Worm (Caenorhabditis elegans) whole organism, L4 larva: ENCODE results near the gene ttr-14.

Experiments
- D1046.2 ChIP-seq: fragments of 200-800 bp; sonication (Bioruptor generic); IDR thresholded peaks from 2 replicates; pipeline ENCODE4 v1.3.6; 2022; ENCODE audit warnings: missing genetic modification characterization, missing compliant biosample characterization
- F44E2.7 ChIP-seq: fragments of 200-800 bp; sonication (Bioruptor generic); IDR thresholded peaks from 2 replicates; pipeline ENCODE4 v2.1.2; 2022; ENCODE audit warnings: missing genetic modification characterization, missing compliant biosample characterization
- R02D3.7 ChIP-seq: fragments of 150-350 bp; sonication (generic microtip); optimal IDR thresholded peaks from 3 replicates; lab custom pipeline; 2014; ENCODE audit warnings: missing biosample characterization, missing genetic modification characterization
- T20F7.1 ChIP-seq: fragments of 200-800 bp; sonication (Bioruptor generic); optimal IDR thresholded peaks from 2 replicates; lab custom pipeline; 2018; ENCODE audit warnings: mild to moderate bottlenecking, missing genetic modification characterization, missing compliant biosample characterization
- T26A8.4 ChIP-seq: fragments of 200-800 bp; sonication (Bioruptor generic); IDR thresholded peaks from 2 replicates; pipeline ENCODE4 v1.3.6; 2022; ENCODE audit warnings: missing genetic modification characterization, missing compliant biosample characterization
- ZK337.2 ChIP-seq: fragments of 200-800 bp; sonication (Bioruptor generic); IDR thresholded peaks from 2 replicates; pipeline ENCODE4 v1.3.6; 2022; ENCODE audit warnings: missing genetic modification reagents, missing genetic modification characterization, missing compliant biosample characterization
- aha-1 ChIP-seq: fragments of 150-350 bp; peaks from one replicate; lab custom pipeline; 2014; ENCODE audit warnings: missing biosample characterization, missing genetic modification characterization
- aly-2 ChIP-seq: sonication (generic microtip); optimal IDR thresholded peaks from 2 replicates; lab custom pipeline; 2018; ENCODE audit warnings: missing biosample characterization, missing genetic modification characterization
- ama-1 ChIP-seq: fragments of 150-350 bp; optimal IDR thresholded peaks from 2 replicates; lab custom pipeline; 2014; ENCODE audit warnings: inconsistent platforms, mixed read lengths
- arid-1 ChIP-seq: fragments of 200-800 bp; sonication (Bioruptor generic); conservative IDR thresholded peaks from 2 replicates; pipeline ENCODE4 v1.3.6; 2022; ENCODE audit warnings: missing genetic modification reagents, missing genetic modification characterization, missing compliant biosample characterization
- attf-4 ChIP-seq: sonication (generic microtip); optimal IDR thresholded peaks from 3 replicates; lab custom pipeline; 2017; ENCODE audit warnings: missing biosample characterization, missing genetic modification characterization
- ceh-82 ChIP-seq: sonication (generic microtip); optimal IDR thresholded peaks from 2 replicates; lab custom pipeline; 2017; ENCODE audit warnings: missing biosample characterization, missing genetic modification characterization
- ces-1 ChIP-seq: fragments of 150-350 bp; sonication (generic microtip); optimal IDR thresholded peaks from 4 replicates; lab custom pipeline; 2014; ENCODE audit warnings: missing biosample characterization, missing genetic modification reagents, missing genetic modification characterization
- daf-16 ChIP-seq, 3 experiments: sonication (generic microtip); optimal IDR thresholded peaks; 2 replicates each; lab custom pipeline; 2016 to 2017; ENCODE audit warnings: missing genetic modification characterization in 3 of 3, missing genetic modification reagents in 3 of 3, mild to moderate bottlenecking in 2 of 3, missing compliant biosample characterization in 2 of 3, missing biosample characterization in 1 of 3, moderate library complexity in 1 of 3
- daf-19 ChIP-seq: fragments of 200-800 bp; sonication (Bioruptor generic); conservative IDR thresholded peaks from 2 replicates; pipeline ENCODE4 v1.3.6; 2022; ENCODE audit warnings: missing genetic modification characterization, missing compliant biosample characterization
- dve-1 ChIP-seq: sonication (generic microtip); optimal IDR thresholded peaks from 2 replicates; lab custom pipeline; 2017; ENCODE audit warnings: antibody characterized with exemption, mild to moderate bottlenecking, missing genetic modification characterization, missing compliant biosample characterization; ENCODE audit not compliant: insufficient read depth
- egl-27 ChIP-seq: sonication (generic microtip); optimal IDR thresholded peaks from 3 replicates; lab custom pipeline; 2017; ENCODE audit warnings: missing biosample characterization, missing genetic modification reagents, missing genetic modification characterization
- fos-1 ChIP-seq: fragments of 150-350 bp; optimal IDR thresholded peaks from 2 replicates; lab custom pipeline; 2014; ENCODE audit warnings: missing biosample characterization, missing genetic modification characterization
- jun-1 ChIP-seq: fragments of 150-350 bp; optimal IDR thresholded peaks from 2 replicates; lab custom pipeline; 2014; ENCODE audit warnings: missing biosample characterization, missing genetic modification reagents, missing genetic modification characterization
- lim-7 ChIP-seq: fragments of 200-800 bp; sonication (Bioruptor generic); IDR thresholded peaks from 2 replicates; pipeline ENCODE4 v1.3.6; 2022; ENCODE audit warnings: missing genetic modification characterization, missing compliant biosample characterization
- lin-13 ChIP-seq: fragments of 150-350 bp; optimal IDR thresholded peaks from 2 replicates; lab custom pipeline; 2014; ENCODE audit warnings: missing biosample characterization, missing genetic modification reagents, missing genetic modification characterization
- lin-38 ChIP-seq: fragments of 200-800 bp; sonication (Bioruptor generic); IDR thresholded peaks from 2 replicates; pipeline ENCODE4 v1.3.6; 2022; ENCODE audit warnings: missing genetic modification reagents, missing genetic modification characterization, missing compliant biosample characterization
- lin-39 ChIP-seq: fragments of 150-350 bp; optimal IDR thresholded peaks from 2 replicates; lab custom pipeline; 2014; ENCODE audit warnings: missing biosample characterization, missing genetic modification reagents, missing genetic modification characterization
- madf-5 ChIP-seq, 2 experiments: fragments of 200-800 bp; sonication (Bioruptor generic); IDR thresholded peaks; 2 replicates each; pipeline ENCODE4 v1.3.6; 2022; ENCODE audit warnings: missing compliant biosample characterization in 2 of 2, missing genetic modification characterization in 2 of 2
- mdl-1 ChIP-seq, 2 experiments: fragments of 150-350 bp in 1 of 2; sonication (generic microtip) in 1 of 2; optimal IDR thresholded peaks; 2 replicates each; lab custom pipeline; 2014 to 2017; ENCODE audit warnings: missing biosample characterization in 2 of 2, missing genetic modification characterization in 2 of 2
- mdt-29 ChIP-seq: fragments of 200-800 bp; sonication (Bioruptor generic); IDR thresholded peaks from 2 replicates; pipeline ENCODE4 v1.3.6; 2022; ENCODE audit warnings: missing genetic modification reagents, missing genetic modification characterization, missing compliant biosample characterization
- mxl-3 ChIP-seq: fragments of 200-800 bp; sonication (Bioruptor generic); optimal IDR thresholded peaks from 2 replicates; lab custom pipeline; 2018; ENCODE audit warnings: mild to moderate bottlenecking, missing genetic modification characterization, missing compliant biosample characterization
- nhr-10 ChIP-seq: fragments of 150-350 bp; optimal IDR thresholded peaks from 2 replicates; lab custom pipeline; 2014; ENCODE audit warnings: missing biosample characterization, missing genetic modification characterization
- nhr-11 ChIP-seq: fragments of 150-350 bp; optimal IDR thresholded peaks from 2 replicates; lab custom pipeline; 2014; ENCODE audit warnings: missing biosample characterization, missing genetic modification characterization
- nhr-111 ChIP-seq: fragments of 200-800 bp; sonication (Bioruptor generic); optimal IDR thresholded peaks from 2 replicates; lab custom pipeline; 2018; ENCODE audit warnings: mild to moderate bottlenecking, missing genetic modification characterization, missing compliant biosample characterization
- nhr-237 ChIP-seq: sonication (generic microtip); optimal IDR thresholded peaks from 2 replicates; lab custom pipeline; 2017; ENCODE audit warnings: missing biosample characterization, missing genetic modification characterization
- nhr-25 ChIP-seq: sonication (generic microtip); optimal IDR thresholded peaks from 2 replicates; lab custom pipeline; 2017; ENCODE audit warnings: missing genetic modification characterization, mild to moderate bottlenecking, missing compliant biosample characterization, antibody characterized with exemption, moderate library complexity, borderline replicate concordance; ENCODE audit not compliant: insufficient read depth
- nhr-42 ChIP-seq: fragments of 200-800 bp; sonication (Bioruptor generic); IDR thresholded peaks from 2 replicates; pipeline ENCODE4 v1.3.6; 2022; ENCODE audit warnings: missing genetic modification characterization, missing compliant biosample characterization
- nhr-48 ChIP-seq: sonication (generic microtip); optimal IDR thresholded peaks from 2 replicates; lab custom pipeline; 2016; ENCODE audit warnings: mild to moderate bottlenecking, missing genetic modification characterization, missing compliant biosample characterization
- nhr-6 ChIP-seq: fragments of 150-350 bp; optimal IDR thresholded peaks from 2 replicates; lab custom pipeline; 2014; ENCODE audit warnings: missing biosample characterization, missing genetic modification characterization
- pha-4 ChIP-seq, 2 experiments: fragments of 150-350 bp in 1 of 2; fragments of 200-800 bp in 1 of 2; sonication (Bioruptor generic) in 1 of 2; IDR thresholded peaks in 1 of 2; optimal IDR thresholded peaks in 1 of 2; 2 replicates each; pipeline versions ENCODE4 v1.3.6 to Lab custom; 2014 to 2022; ENCODE audit warnings: missing genetic modification characterization in 2 of 2, missing genetic modification reagents in 2 of 2, missing biosample characterization in 1 of 2, missing compliant biosample characterization in 1 of 2
- php-3 ChIP-seq: fragments of 200-800 bp; sonication (Bioruptor generic); IDR thresholded peaks from 2 replicates; pipeline ENCODE4 v1.3.6; 2022; ENCODE audit warnings: missing genetic modification reagents, missing genetic modification characterization, missing compliant biosample characterization
- rbr-2 ChIP-seq: sonication (generic microtip); optimal IDR thresholded peaks from 2 replicates; lab custom pipeline; 2016; ENCODE audit warnings: missing genotype, missing genetic modification characterization, missing compliant biosample characterization
- sdz-12 ChIP-seq: fragments of 200-800 bp; sonication (Bioruptor generic); optimal IDR thresholded peaks from 2 replicates; lab custom pipeline; 2018; ENCODE audit warnings: mild to moderate bottlenecking, missing genetic modification characterization, missing compliant biosample characterization
- set-16 ChIP-seq: fragments of 200-800 bp; sonication (Bioruptor generic); IDR thresholded peaks from 2 replicates; pipeline ENCODE4 v1.3.6; 2022; ENCODE audit warnings: missing genetic modification reagents, missing genetic modification characterization, missing compliant biosample characterization
- snpc-4 ChIP-seq: fragments of 150-350 bp; optimal IDR thresholded peaks from 2 replicates; lab custom pipeline; 2014; ENCODE audit warnings: missing biosample characterization, missing genetic modification characterization
- spr-1 ChIP-seq: sonication (generic microtip); optimal IDR thresholded peaks from 2 replicates; lab custom pipeline; 2016; ENCODE audit warnings: mild to moderate bottlenecking, missing genetic modification characterization, missing compliant biosample characterization
- tag-97 ChIP-seq: fragments of 200-800 bp; sonication (Bioruptor generic); IDR thresholded peaks from 2 replicates; pipeline ENCODE4 v1.3.6; 2022; ENCODE audit warnings: missing genetic modification characterization, missing compliant biosample characterization
- tra-1 ChIP-seq: fragments of 200-800 bp; sonication (Bioruptor generic); IDR thresholded peaks from 2 replicates; pipeline ENCODE4 v1.3.6; 2022; ENCODE audit warnings: missing genetic modification reagents, missing genetic modification characterization, missing compliant biosample characterization
- unc-62 ChIP-seq, 3 experiments: fragments of 150-350 bp in 1 of 3; sonication (generic microtip); optimal IDR thresholded peaks in 2 of 3; peaks in 1 of 3; 1 replicate in 1 of 3; 2 replicates in 2 of 3; lab custom pipeline; 2014 to 2017; ENCODE audit warnings: missing biosample characterization in 3 of 3, missing genetic modification characterization in 3 of 3, missing genetic modification reagents in 3 of 3, missing genotype in 1 of 3
- vab-7 ChIP-seq: fragments of 200-800 bp; sonication (Bioruptor generic); IDR thresholded peaks from 2 replicates; pipeline ENCODE4 v1.3.6; 2022; ENCODE audit warnings: missing genetic modification reagents, missing genetic modification characterization, missing compliant biosample characterization
- zag-1 ChIP-seq: fragments of 150-350 bp; optimal IDR thresholded peaks from 2 replicates; lab custom pipeline; 2014; ENCODE audit warnings: missing biosample characterization, missing genetic modification characterization
- zfp-2 ChIP-seq: sonication (generic microtip); optimal IDR thresholded peaks from 2 replicates; lab custom pipeline; 2016; ENCODE audit warnings: mild to moderate bottlenecking, missing genetic modification characterization, missing compliant biosample characterization
- zfp-3 ChIP-seq: fragments of 200-800 bp; sonication (Bioruptor generic); conservative IDR thresholded peaks from 2 replicates; pipeline ENCODE4 v1.3.6; 2022; ENCODE audit warnings: missing genetic modification reagents, missing genetic modification characterization, missing compliant biosample characterization
- ztf-7 ChIP-seq: fragments of 150-350 bp; optimal IDR thresholded peaks from 2 replicates; lab custom pipeline; 2014; ENCODE audit warnings: missing biosample characterization, missing genetic modification characterization

The ttr-14 gene

ce11 chrX:10766123-10766622 lies 21.1 kb upstream of the ttr-14 start (continued):
- no peak for TF ChIP-seq madf-5 (GFP tag; IDR thresholded peaks at IDR 0.05; lab: Robert Waterston, UW)
- no peak for TF ChIP-seq daf-19 (GFP tag; lab: Robert Waterston, UW)
- TF ChIP-seq nhr-42 (GFP tag; lab: Robert Waterston, UW), result peak; percentile 66; the same call in 1 of the 2 replicates
- TF ChIP-seq lim-7, result no peak
- 0 out of 2 replicates have a peak, but pooled peaks have one; percentile 50 for TF ChIP-seq vab-7
- TF ChIP-seq unc-62 (GFP tag; optimal IDR thresholded peaks at IDR 0.05 in 1 of 2; lab: Kevin White, UChicago), result peak in 1 of 2 experiments; percentile 100
- peak; percentile 29 for TF ChIP-seq unc-62 (tag; optimal IDR thresholded peaks at IDR 0.05; lab: Kevin White, UChicago)
- no peak for TF ChIP-seq ZK337.2 (GFP tag; lab: Robert Waterston, UW)
- peak; percentile 91 to 94 for TF ChIP-seq mdl-1 (tag; optimal IDR thresholded peaks at IDR 0.05; lab: Kevin White, UChicago)
- TF ChIP-seq mxl-3 (GFP tag; lab: Kevin White, UChicago), result peak; percentile 79
- TF ChIP-seq lin-13, result peak; percentile 73
- TF ChIP-seq aha-1 (tag; lab: Kevin White, UChicago), result peak; percentile 100
- TF ChIP-seq nhr-48 (tag; lab: Kevin White, UChicago), result peak; percentile 98
- TF ChIP-seq nhr-237 (tag; lab: Kevin White, UChicago), result peak; percentile 29
- TF ChIP-seq snpc-4 (tag; lab: Kevin White, UChicago), result no peak
- no peak for TF ChIP-seq ama-1
- TF ChIP-seq mdt-29 (GFP tag; lab: Robert Waterston, UW), result peak; percentile 63; the same call in 1 of the 2 replicates
- TF ChIP-seq tag-97 (GFP tag; lab: Robert Waterston, UW), result no peak
- peak; percentile 64 for TF ChIP-seq attf-4 (tag; lab: Kevin White, UChicago)
- TF ChIP-seq rbr-2 (tag; lab: Kevin White, UChicago), result peak; percentile 95
- TF ChIP-seq zag-1 (tag; lab: Kevin White, UChicago), result peak; percentile 88
- TF ChIP-seq daf-16 (GFP tag; optimal IDR thresholded peaks at IDR 0.05; lab: Kevin White, UChicago), result peak; percentile 66 to 75
- TF ChIP-seq daf-16 (tag; optimal IDR thresholded peaks at IDR 0.05; lab: Kevin White, UChicago), result peak; percentile 80
- peak; percentile 50 for TF ChIP-seq zfp-2
- TF ChIP-seq jun-1 (tag; lab: Kevin White, UChicago), result peak; percentile 82
- peak; percentile 78 for TF ChIP-seq ztf-7 (tag; lab: Kevin White, UChicago)
- peak; percentile 46 for TF ChIP-seq nhr-111
- TF ChIP-seq arid-1 (GFP tag; lab: Robert Waterston, UW), result peak; percentile 35; the same call in 1 of the 2 replicates
- TF ChIP-seq dve-1 (tag; lab: Kevin White, UChicago), result peak; percentile 99
- peak; percentile 88 for TF ChIP-seq nhr-6 (tag; lab: Kevin White, UChicago)
- no peak for TF ChIP-seq aly-2 (tag; lab: Kevin White, UChicago)
- TF ChIP-seq T20F7.1 (GFP tag; lab: Kevin White, UChicago), result peak; percentile 74
- peak; percentile 60 for TF ChIP-seq lin-38
- peak; percentile 83 for TF ChIP-seq set-16 (GFP tag; lab: Robert Waterston, UW)
- TF ChIP-seq spr-1 (tag; lab: Kevin White, UChicago), result peak; percentile 89
- no peak for TF ChIP-seq D1046.2
- no peak for TF ChIP-seq fos-1
- TF ChIP-seq zfp-3 (GFP tag; lab: Robert Waterston, UW), result no peak
- peak; percentile 90 for TF ChIP-seq egl-27 (tag; lab: Kevin White, UChicago)
- peak; percentile 85 for TF ChIP-seq tra-1 (GFP tag; lab: Robert Waterston, UW)
- peak; percentile 87 for TF ChIP-seq ces-1
- peak; percentile 44; the same call in 1 of the 2 replicates for TF ChIP-seq php-3 (GFP tag; lab: Robert Waterston, UW)
- TF ChIP-seq F44E2.7 (GFP tag; lab: Robert Waterston, UW), result no peak
- TF ChIP-seq pha-4 (GFP tag; IDR thresholded peaks at IDR 0.05; lab: Robert Waterston, UW), result peak; percentile 85
- TF ChIP-seq pha-4 (tag; optimal IDR thresholded peaks at IDR 0.05; lab: Kevin White, UChicago), result no peak
- TF ChIP-seq nhr-11, result peak; percentile 95
- TF ChIP-seq nhr-10 (tag; lab: Kevin White, UChicago), result peak; percentile 73
- no peak for TF ChIP-seq lin-39
- no peak for TF ChIP-seq ceh-82 (tag; lab: Kevin White, UChicago)
- no peak for TF ChIP-seq sdz-12
- TF ChIP-seq T26A8.4 (GFP tag; lab: Robert Waterston, UW), result peak; percentile 87
- TF ChIP-seq nhr-25 (tag; lab: Kevin White, UChicago), result peak; percentile 87
- no peak for TF ChIP-seq R02D3.7 (tag; lab: Kevin White, UChicago)
